Worm (Caenorhabditis elegans): ENCODE results near the gene far-1.

DNA sequence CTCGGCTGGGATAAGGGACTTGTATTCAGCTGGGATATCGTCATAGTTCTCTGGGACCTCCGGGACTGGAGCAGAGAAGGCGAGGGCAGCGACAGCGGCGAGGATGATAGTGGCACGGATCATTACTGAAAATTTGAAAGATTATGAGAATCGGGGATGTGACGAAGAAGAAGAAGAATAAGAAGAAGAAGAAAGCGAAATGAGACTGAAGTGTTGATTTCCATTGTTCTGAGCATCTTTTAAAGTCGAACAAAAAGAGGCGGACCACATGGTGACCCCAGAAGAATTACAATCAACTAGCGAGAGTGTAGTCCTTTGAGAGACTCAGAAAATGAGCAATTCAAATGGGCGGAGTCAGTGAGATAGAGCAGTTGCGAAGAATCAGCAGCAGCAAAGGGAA lies at the start of gene far-1:
- TF ChIP-seq ZK546.5 (tag; optimal IDR thresholded peaks at IDR 0.05) (no peak), nhr-237 (tag; optimal IDR thresholded peaks at IDR 0.05) (no peak), saeg-2 (GFP tag; IDR thresholded peaks at IDR 0.05) (no peak), unc-62 (GFP tag; optimal IDR thresholded peaks at IDR 0.05 in 1 of 2) (peak in 1 of 2 experiments; percentile 48), unc-62 (tag; optimal IDR thresholded peaks at IDR 0.05) (no peak), mxl-2 (GFP tag; conservative IDR thresholded peaks at IDR 0.05) (no peak), lin-39 (tag; optimal IDR thresholded peaks at IDR 0.05) (no peak), zag-1 (tag; optimal IDR thresholded peaks at IDR 0.05) (no peak), dve-1 (tag; optimal IDR thresholded peaks at IDR 0.05; ENCODE audit: insufficient read depth) (no peak), unc-39 (tag; optimal IDR thresholded peaks at IDR 0.05) (no peak), spr-1 (tag; optimal IDR thresholded peaks at IDR 0.05) (no peak), nhr-42 (GFP tag; IDR thresholded peaks at IDR 0.05) (no peak)

All from whole organism, L4 larva.